Fruit fly (Drosophila melanogaster) whole organism, embryonic: ENCODE results near the gene Snx21.

Source experiments
- Atf3 ChIP-seq: fragments of 200-800 bp; sonication (Bioruptor generic); optimal IDR thresholded peaks from 3 replicates; lab custom pipeline; 2016; ENCODE audit warnings: missing biosample characterization, missing genetic modification characterization
- B-H1 ChIP-seq: fragments of 200-800 bp; sonication (Bioruptor generic); IDR thresholded peaks from 3 replicates; pipeline ENCODE4 v1.3.6; 2022; ENCODE audit warnings: missing biosample characterization, missing genetic modification characterization
- Bdp1 ChIP-seq: fragments of 200-800 bp; sonication (Bioruptor generic); optimal IDR thresholded peaks from 3 replicates; lab custom pipeline; 2016; ENCODE audit warnings: missing biosample characterization, missing genetic modification characterization
- CG1024 ChIP-seq: fragments of 200-800 bp; sonication (Bioruptor generic); IDR thresholded peaks from 2 replicates; pipeline ENCODE4 v1.3.6; 2022; ENCODE audit warnings: missing biosample characterization, missing genetic modification characterization
- CG12155 ChIP-seq: fragments of 200-800 bp; sonication (Bioruptor generic); optimal IDR thresholded peaks from 3 replicates; lab custom pipeline; 2016; ENCODE audit warnings: missing biosample characterization, missing genetic modification characterization
- CG13775 ChIP-seq: fragments of 200-800 bp; sonication (Bioruptor generic); optimal IDR thresholded peaks from 3 replicates; lab custom pipeline; 2017; ENCODE audit warnings: missing biosample characterization, mild to moderate bottlenecking, missing genetic modification characterization
- CG14441 ChIP-seq: fragments of 200-800 bp; sonication (Bioruptor generic); IDR thresholded peaks from 2 replicates; pipeline ENCODE4 v1.3.6; 2022; ENCODE audit warnings: missing biosample characterization, missing genetic modification characterization
- CG14667 ChIP-seq: fragments of 200-800 bp; sonication (Bioruptor generic); IDR thresholded peaks from 2 replicates; pipeline ENCODE4 v1.3.6; 2022; ENCODE audit warnings: missing biosample characterization, missing genetic modification characterization
- CG1647 ChIP-seq: fragments of 200-800 bp; sonication (Bioruptor generic); optimal IDR thresholded peaks from 3 replicates; lab custom pipeline; 2016; ENCODE audit warnings: missing biosample characterization, missing genetic modification characterization
- CG17328 ChIP-seq: fragments of 200-800 bp; sonication (Bioruptor generic); IDR thresholded peaks from 2 replicates; pipeline ENCODE4 v1.3.6; 2022; ENCODE audit warnings: missing biosample characterization, missing genetic modification characterization
- CG18262 ChIP-seq: fragments of 200-800 bp; optimal IDR thresholded peaks from 3 replicates; lab custom pipeline; 2019; ENCODE audit warnings: missing biosample characterization, mild to moderate bottlenecking, missing genetic modification characterization, moderate library complexity
- CG18476 ChIP-seq: fragments of 200-800 bp; sonication (Bioruptor generic); optimal IDR thresholded peaks from 2 replicates; lab custom pipeline; 2016; ENCODE audit warnings: missing biosample characterization, mild to moderate bottlenecking, missing genetic modification characterization
- CG2129 ChIP-seq: fragments of 200-800 bp; sonication (Bioruptor generic); IDR thresholded peaks from 2 replicates; pipeline ENCODE4 v1.3.6; 2022; ENCODE audit warnings: missing biosample characterization, missing genetic modification characterization; ENCODE audit not compliant: partially characterized antibody
- CG2889 ChIP-seq: fragments of 200-800 bp; sonication (Bioruptor generic); IDR thresholded peaks from 3 replicates; pipeline ENCODE4 v1.3.6; 2022; ENCODE audit warnings: missing biosample characterization, missing genetic modification characterization
- CG31388 ChIP-seq: fragments of 200-800 bp; sonication (Bioruptor generic); optimal IDR thresholded peaks from 2 replicates; lab custom pipeline; 2016; ENCODE audit warnings: missing biosample characterization, missing genetic modification characterization
- CG34376 ChIP-seq: fragments of 200-800 bp; sonication (Bioruptor generic); optimal IDR thresholded peaks from 2 replicates; lab custom pipeline; 2018; ENCODE audit warnings: missing biosample characterization, mild to moderate bottlenecking, missing genetic modification characterization
- CG4282 ChIP-seq: fragments of 200-800 bp; sonication (Bioruptor generic); optimal IDR thresholded peaks from 2 replicates; lab custom pipeline; 2016; ENCODE audit warnings: missing biosample characterization, missing genetic modification characterization
- CG4424 ChIP-seq: fragments of 200-800 bp; sonication (Bioruptor generic); optimal IDR thresholded peaks from 3 replicates; lab custom pipeline; 2016; ENCODE audit warnings: missing biosample characterization, missing genetic modification characterization
- CG5180 ChIP-seq: fragments of 200-800 bp; sonication (Bioruptor generic); optimal IDR thresholded peaks from 3 replicates; lab custom pipeline; 2017; ENCODE audit warnings: missing biosample characterization, missing genetic modification characterization, mild to moderate bottlenecking, moderate library complexity, missing genetic modification reagents
- CG5245 ChIP-seq: fragments of 200-800 bp; sonication (Bioruptor generic); optimal IDR thresholded peaks from 3 replicates; lab custom pipeline; 2016; ENCODE audit warnings: missing biosample characterization, missing genetic modification characterization
- CG6175 ChIP-seq: fragments of 200-800 bp; sonication (Bioruptor generic); IDR thresholded peaks from 3 replicates; pipeline ENCODE4 v1.3.6; 2022; ENCODE audit warnings: missing biosample characterization, missing genetic modification characterization
- CG6254 ChIP-seq: fragments of 200-800 bp; sonication (Bioruptor generic); optimal IDR thresholded peaks from 3 replicates; lab custom pipeline; 2017; ENCODE audit warnings: mild to moderate bottlenecking, missing biosample characterization, missing genetic modification reagents, missing genetic modification characterization
- CG6654 ChIP-seq: fragments of 200-800 bp; sonication (Bioruptor generic); optimal IDR thresholded peaks from 2 replicates; lab custom pipeline; 2017; ENCODE audit warnings: missing biosample characterization, mild to moderate bottlenecking, missing genetic modification characterization
- CG6683 ChIP-seq: fragments of 200-800 bp; sonication (Bioruptor generic); optimal IDR thresholded peaks from 2 replicates; lab custom pipeline; 2017; ENCODE audit warnings: missing biosample characterization, mild to moderate bottlenecking, missing genetic modification characterization, missing genetic modification reagents
- CG7271 ChIP-seq: fragments of 200-800 bp; sonication (Bioruptor generic); optimal IDR thresholded peaks from 2 replicates; lab custom pipeline; 2018; ENCODE audit warnings: missing biosample characterization, mild to moderate bottlenecking, missing genetic modification characterization, moderate library complexity
- CG7372 ChIP-seq: fragments of 200-800 bp; sonication (Bioruptor generic); IDR thresholded peaks from 2 replicates; pipeline ENCODE4 v1.3.6; 2022; ENCODE audit warnings: missing biosample characterization, missing genetic modification characterization
- CG7786 ChIP-seq: fragments of 200-800 bp; sonication (Bioruptor generic); optimal IDR thresholded peaks from 2 replicates; lab custom pipeline; 2016; ENCODE audit warnings: missing biosample characterization, missing genetic modification characterization
- GATAe ChIP-seq: fragments of 200-800 bp; sonication (Bioruptor generic); conservative IDR thresholded peaks from 2 replicates; pipeline ENCODE4 v1.3.6; 2022; ENCODE audit warnings: missing biosample characterization, missing genetic modification characterization
- HLHmδ ChIP-seq: fragments of 200-800 bp; sonication (Bioruptor generic); optimal IDR thresholded peaks from 2 replicates; lab custom pipeline; 2018; ENCODE audit warnings: missing biosample characterization, mild to moderate bottlenecking, missing genetic modification characterization, moderate library complexity
- HmgZ ChIP-seq: fragments of 200-800 bp; sonication (Bioruptor generic); optimal IDR thresholded peaks from 2 replicates; lab custom pipeline; 2018; ENCODE audit warnings: missing biosample characterization, mild to moderate bottlenecking, missing genetic modification characterization
- Med ChIP-seq: fragments of 200-800 bp; sonication (Bioruptor generic); peaks from one replicate; lab custom pipeline; 2016; ENCODE audit warnings: missing biosample characterization, missing genetic modification characterization, mild to moderate bottlenecking, inconsistent platforms, moderate library complexity
- Myb ChIP-seq: fragments of 200-800 bp; sonication (Bioruptor generic); optimal IDR thresholded peaks from 2 replicates; lab custom pipeline; 2016; ENCODE audit warnings: missing biosample characterization, missing genetic modification characterization
- bbx ChIP-seq: fragments of 200-800 bp; sonication (Bioruptor generic); IDR thresholded peaks from 2 replicates; pipeline ENCODE4 v1.3.6; 2022; ENCODE audit warnings: missing biosample characterization, missing genetic modification characterization; ENCODE audit not compliant: partially characterized antibody
- bigmax ChIP-seq: fragments of 200-800 bp; sonication (Bioruptor generic); optimal IDR thresholded peaks from 2 replicates; lab custom pipeline; 2018; ENCODE audit warnings: missing biosample characterization, mild to moderate bottlenecking, missing genetic modification characterization
- croc ChIP-seq: fragments of 200-800 bp; sonication (Bioruptor generic); conservative IDR thresholded peaks from 3 replicates; pipeline ENCODE4 v1.3.6; 2022; ENCODE audit warnings: missing biosample characterization, missing genetic modification characterization
- da ChIP-seq: fragments of 200-800 bp; sonication (Bioruptor generic); optimal IDR thresholded peaks from 2 replicates; lab custom pipeline; 2016; ENCODE audit warnings: missing biosample characterization, missing genetic modification characterization
- eve ChIP-seq, 2 experiments: fragments of >200 bp; optimal IDR thresholded peaks; 2 replicates each; lab custom pipeline; 2017; ENCODE audit warnings: missing biosample characterization in 2 of 2, missing genetic modification characterization in 2 of 2
- exex ChIP-seq: fragments of 200-800 bp; sonication (Bioruptor generic); optimal IDR thresholded peaks from 4 replicates; lab custom pipeline; 2018; ENCODE audit warnings: missing biosample characterization, mild to moderate bottlenecking, missing genetic modification characterization, moderate library complexity
- eyg ChIP-seq: fragments of 200-800 bp; sonication (Bioruptor generic); optimal IDR thresholded peaks from 3 replicates; lab custom pipeline; 2016; ENCODE audit warnings: missing biosample characterization, missing genetic modification characterization
- fd64A ChIP-seq: fragments of 200-800 bp; sonication (Bioruptor generic); optimal IDR thresholded peaks from 3 replicates; lab custom pipeline; 2018; ENCODE audit warnings: missing biosample characterization, mild to moderate bottlenecking, missing genetic modification characterization
- grn ChIP-seq: fragments of 200-800 bp; sonication (Bioruptor generic); optimal IDR thresholded peaks from 3 replicates; lab custom pipeline; 2017; ENCODE audit warnings: missing biosample characterization, missing genetic modification characterization
- gro ChIP-seq: fragments of 200-800 bp; sonication (Bioruptor generic); optimal IDR thresholded peaks from 2 replicates; lab custom pipeline; 2016; ENCODE audit warnings: missing biosample characterization, missing genetic modification characterization
- kay ChIP-seq: fragments of 200-800 bp; sonication (Bioruptor generic); optimal IDR thresholded peaks from 2 replicates; lab custom pipeline; 2016; ENCODE audit warnings: missing biosample characterization, missing genetic modification characterization
- prd ChIP-seq, 3 experiments: fragments of >200 bp in 2 of 3; fragments of 200-800 bp in 1 of 3; sonication (Bioruptor generic) in 1 of 3; optimal IDR thresholded peaks in 2 of 3; IDR thresholded peaks in 1 of 3; 2 replicates in 2 of 3; 3 replicates in 1 of 3; pipeline versions ENCODE4 v1.3.6 to Lab custom; 2017 to 2022; ENCODE audit warnings: missing biosample characterization in 1 of 3, missing genetic modification characterization in 1 of 3
- rib ChIP-seq: fragments of 200-800 bp; sonication (Bioruptor generic); IDR thresholded peaks from 2 replicates; pipeline ENCODE4 v1.3.6; 2022; ENCODE audit warnings: missing biosample characterization, missing genetic modification characterization
- schlank ChIP-seq: fragments of 200-800 bp; sonication (Bioruptor generic); optimal IDR thresholded peaks from 2 replicates; lab custom pipeline; 2018; ENCODE audit warnings: missing biosample characterization, mild to moderate bottlenecking, missing genetic modification characterization
- ssp ChIP-seq: fragments of 200-800 bp; sonication (Bioruptor generic); IDR thresholded peaks from 2 replicates; pipeline ENCODE4 v1.3.6; 2022; ENCODE audit warnings: missing biosample characterization, missing genetic modification characterization
- stwl ChIP-seq: fragments of 200-800 bp; sonication (Bioruptor generic); optimal IDR thresholded peaks from 3 replicates; lab custom pipeline; 2018; ENCODE audit warnings: missing biosample characterization, mild to moderate bottlenecking, missing genetic modification characterization, moderate library complexity
- trem ChIP-seq: fragments of 200-800 bp; optimal IDR thresholded peaks from 3 replicates; lab custom pipeline; 2019; ENCODE audit warnings: missing biosample characterization, mild to moderate bottlenecking, missing genetic modification characterization, moderate library complexity
- usp ChIP-seq: fragments of >200 bp; optimal IDR thresholded peaks from 2 replicates; lab custom pipeline; 2017; ENCODE audit warnings: missing biosample characterization, missing genetic modification characterization
- yki ChIP-seq: fragments of >200 bp; optimal IDR thresholded peaks from 3 replicates; lab custom pipeline; 2018

Gene Snx21

DNA sequence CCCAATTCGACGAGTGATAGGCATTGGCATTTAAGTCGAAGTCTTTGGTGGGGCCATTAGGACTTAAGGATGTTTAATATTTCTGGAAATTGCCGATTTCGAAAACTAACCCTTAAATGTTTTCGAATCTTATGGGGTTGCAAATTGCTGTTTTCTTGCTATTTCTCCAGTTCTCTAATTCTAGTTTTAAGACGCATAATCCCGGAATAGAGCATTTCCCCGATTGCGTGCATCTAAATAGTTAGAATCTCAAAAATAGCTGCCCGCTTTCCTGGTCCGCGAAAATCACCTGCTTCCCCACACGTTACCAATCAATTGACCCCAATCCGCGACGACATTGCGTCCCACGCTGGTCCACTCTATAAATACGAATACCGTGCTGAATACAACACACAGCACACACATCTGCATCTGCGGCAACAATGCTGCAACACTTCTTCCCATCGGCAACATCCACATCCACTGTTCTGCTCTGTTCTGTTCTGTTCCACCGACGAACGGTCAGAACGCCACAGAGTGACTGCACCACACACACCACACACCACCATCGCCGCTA is 13.5 kb downstream of the Snx21 start, which contains the start of gene Bacc (continued):
- TF ChIP-seq CG5180 (GFP tag; lab: Kevin White, UChicago) (peak; percentile 61), bbx (GFP tag; lab: Robert Waterston, UW) (no peak), HmgZ (tag; lab: Kevin White, UChicago) (peak; percentile 62), CG18262 (tag; lab: Kevin White, UChicago) (peak; percentile 89), Atf3 (GFP tag; lab: Kevin White, UChicago) (peak; percentile 46), CG14667 (GFP tag; lab: Robert Waterston, UW) (no peak), ssp (GFP tag; lab: Robert Waterston, UW) (no peak), CG17328 (GFP tag; lab: Robert Waterston, UW) (no peak), eyg (GFP tag; lab: Kevin White, UChicago) (peak; percentile 82), CG14441 (GFP tag; lab: Robert Waterston, UW) (no peak), CG6175 (GFP tag; lab: Robert Waterston, UW) (no peak), HLHmδ (GFP tag; lab: Kevin White, UChicago) (peak; percentile 90), CG4282 (GFP tag; lab: Kevin White, UChicago) (no peak), CG5245 (GFP tag; lab: Kevin White, UChicago) (peak; percentile 74), CG6654 (GFP tag; lab: Kevin White, UChicago) (peak; percentile 67), CG7786 (GFP tag; lab: Kevin White, UChicago) (peak; percentile 93), yki (lab: Kevin White, UChicago) (no peak), Bdp1 (GFP tag; lab: Kevin White, UChicago) (peak; percentile 69), trem (tag; lab: Kevin White, UChicago) (peak; percentile 16), CG34376 (peak; percentile 20), fd64A (GFP tag; lab: Kevin White, UChicago) (no peak), exex (tag; lab: Kevin White, UChicago) (no peak), schlank (tag; lab: Kevin White, UChicago) (peak; percentile 77), rib (GFP tag; lab: Robert Waterston, UW) (no peak), CG12155 (GFP tag; lab: Kevin White, UChicago) (peak; percentile 84), gro (GFP tag; lab: Kevin White, UChicago) (peak; percentile 89), da (GFP tag; lab: Kevin White, UChicago) (peak; percentile 86), bigmax (GFP tag; lab: Kevin White, UChicago) (no peak), usp (no peak), croc (GFP tag; lab: Robert Waterston, UW) (peak; percentile 38; the same call in 2 of the 3 replicates), CG1647 (GFP tag; lab: Kevin White, UChicago) (peak; percentile 72), Med (GFP tag; lab: Kevin White, UChicago) (peak; percentile 97), CG4424 (GFP tag; lab: Kevin White, UChicago) (peak; percentile 86), kay (GFP tag; lab: Kevin White, UChicago) (peak; percentile 50), eve (GFP tag; optimal IDR thresholded peaks at IDR 0.05; lab: Kevin White, UChicago) (no peak), grn (GFP tag; lab: Kevin White, UChicago) (no peak), GATAe (GFP tag; lab: Robert Waterston, UW) (no peak), prd (optimal IDR thresholded peaks at IDR 0.05; lab: Kevin White, UChicago) (no peak), prd (GFP tag; IDR thresholded peaks at IDR 0.05; lab: Robert Waterston, UW) (no peak), CG7271 (no peak), CG2889 (GFP tag; lab: Robert Waterston, UW) (no peak), CG7372 (GFP tag; lab: Robert Waterston, UW) (no peak), CG6683 (GFP tag; lab: Kevin White, UChicago) (peak; percentile 79), stwl (tag; lab: Kevin White, UChicago) (no peak), CG31388 (GFP tag; lab: Kevin White, UChicago) (peak; percentile 78), B-H1 (GFP tag; lab: Robert Waterston, UW) (no peak), CG13775 (GFP tag; lab: Kevin White, UChicago) (peak; percentile 91), CG6254 (peak; percentile 72), CG18476 (GFP tag; lab: Kevin White, UChicago) (peak; percentile 80), Myb (peak; percentile 83), CG1024 (no peak), CG2129 (GFP tag; lab: Robert Waterston, UW) (no peak)
